Fruit fly (Drosophila melanogaster) whole organism, adult: ENCODE data around the gene Eip63E.

ENCODE experiments used
- CG14711 ChIP-seq: fragments of 200-800 bp; sonication (Bioruptor generic); optimal IDR thresholded peaks from 2 replicates; lab custom pipeline; 2018; ENCODE audit warnings: missing biosample characterization, mild to moderate bottlenecking, missing genetic modification characterization, moderate library complexity
- CG33017 ChIP-seq: fragments of 200-800 bp; sonication (Bioruptor generic); optimal IDR thresholded peaks from 2 replicates; lab custom pipeline; 2018; ENCODE audit warnings: missing biosample characterization, mild to moderate bottlenecking, missing genetic modification characterization, moderate library complexity
- CG7101 ChIP-seq: fragments of 200-800 bp; sonication (Bioruptor generic); optimal IDR thresholded peaks from 2 replicates; lab custom pipeline; 2018; ENCODE audit warnings: missing biosample characterization, mild to moderate bottlenecking, missing genetic modification characterization, moderate library complexity
- Crg-1 ChIP-seq: fragments of 200-800 bp; sonication (Bioruptor generic); optimal IDR thresholded peaks from 2 replicates; lab custom pipeline; 2016; ENCODE audit warnings: missing biosample characterization, missing genetic modification characterization
- Hr96 ChIP-seq: fragments of 200-800 bp; sonication (Bioruptor generic); optimal IDR thresholded peaks from 2 replicates; lab custom pipeline; 2016; ENCODE audit warnings: missing biosample characterization, missing genetic modification characterization
- cnc ChIP-seq, 2 experiments: fragments of >200 bp; optimal IDR thresholded peaks; 2 replicates each; lab custom pipeline; 2017
- pad ChIP-seq: fragments of 200-800 bp; sonication (Bioruptor generic); optimal IDR thresholded peaks from 3 replicates; lab custom pipeline; 2017; ENCODE audit warnings: missing biosample characterization, missing genetic modification characterization, mild to moderate bottlenecking, moderate library complexity, missing genetic modification reagents

DNA sequence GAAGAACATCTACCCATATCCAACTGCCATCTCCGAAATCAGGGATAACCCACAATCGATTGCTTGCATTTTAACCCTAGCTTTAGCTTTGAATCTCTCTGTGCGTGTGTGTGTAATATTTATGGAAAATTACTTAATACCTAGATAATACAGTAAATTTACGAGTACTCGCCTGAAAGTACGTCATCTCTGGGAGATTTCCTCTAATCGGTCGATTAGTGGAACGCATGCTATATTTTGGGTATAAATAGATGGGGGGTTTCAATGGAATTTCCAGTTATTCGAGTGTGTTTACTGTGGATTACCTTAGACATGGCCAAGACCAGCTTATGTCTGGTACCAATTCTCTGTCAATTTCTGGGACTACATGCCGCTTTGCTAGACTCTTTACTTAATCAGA lies 99.5 kb downstream of the Eip63E start, which contains the start of gene CG10357:
- TF ChIP-seq CG14711 (tag; lab: Kevin White, UChicago) (no peak), pad (GFP tag; lab: Kevin White, UChicago) (no peak), cnc (optimal IDR thresholded peaks at IDR 0.05; lab: Kevin White, UChicago) (no peak), CG7101 (tag; lab: Kevin White, UChicago) (no peak), Hr96 (no peak), Crg-1 (GFP tag; lab: Kevin White, UChicago) (no peak), CG33017 (tag; lab: Kevin White, UChicago) (no peak)
